Fruit fly (Drosophila melanogaster): ENCODE results near the gene Wnt5.

Gene Wnt5

DNA sequence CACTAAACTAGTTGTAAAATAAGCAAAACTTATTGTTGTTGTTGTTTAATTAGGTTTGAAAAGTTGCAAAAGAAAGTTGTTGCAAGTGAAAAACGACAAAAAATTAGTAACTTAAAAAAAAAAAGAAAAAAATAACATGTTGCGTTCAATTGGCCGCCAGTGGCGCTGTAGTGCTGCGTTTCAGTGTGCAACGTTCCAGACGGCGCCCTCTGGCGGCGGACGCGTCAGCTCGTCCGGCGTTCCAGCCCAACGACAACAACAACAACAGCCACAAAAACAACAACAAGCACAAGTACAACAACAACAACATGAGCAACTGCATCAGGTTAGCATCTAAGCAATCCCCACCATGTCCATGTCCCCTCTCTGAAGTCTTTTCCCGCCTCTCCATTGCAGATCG lies 12.2 kb upstream of the Wnt5 start:
- peak; percentile 14 for TF ChIP-seq Met (GFP tag; optimal IDR thresholded peaks at IDR 0.05)
- no peak for TF ChIP-seq CG10669 (GFP tag; optimal IDR thresholded peaks at IDR 0.05)
- TF ChIP-seq pdm3 (GFP tag; optimal IDR thresholded peaks at IDR 0.05): peak; percentile 30
- no peak for TF ChIP-seq CG34406 (GFP tag; optimal IDR thresholded peaks at IDR 0.05)
- no peak for TF ChIP-seq OdsH (GFP tag; optimal IDR thresholded peaks at IDR 0.05)
- no peak for TF ChIP-seq cyc (GFP tag; optimal IDR thresholded peaks at IDR 0.05)
- TF ChIP-seq Eip75B (GFP tag; optimal IDR thresholded peaks at IDR 0.05): peak; percentile 0
- peak; percentile 35; the same call in 1 of the 3 replicates for TF ChIP-seq CG8119 (GFP tag; IDR thresholded peaks at IDR 0.05)
- peak; percentile 19 for TF ChIP-seq achi (GFP tag; optimal IDR thresholded peaks at IDR 0.05)
- TF ChIP-seq Lpt (GFP tag; optimal IDR thresholded peaks at IDR 0.05): peak; percentile 47
- TF ChIP-seq Eip78C (GFP tag): peak; percentile 78
- TF ChIP-seq topi (GFP tag; optimal IDR thresholded peaks at IDR 0.05): no peak
- TF ChIP-seq eg (GFP tag; IDR thresholded peaks at IDR 0.05): peak; percentile 58
- no peak for TF ChIP-seq fd85E (GFP tag; optimal IDR thresholded peaks at IDR 0.05)
- no peak for TF ChIP-seq salr (GFP tag; optimal IDR thresholded peaks at IDR 0.05)
- peak; percentile 33 for TF ChIP-seq esn (GFP tag; optimal IDR thresholded peaks at IDR 0.05)
- no peak for TF ChIP-seq Smox (GFP tag; optimal IDR thresholded peaks at IDR 0.05)
- TF ChIP-seq CG6163 (GFP tag; IDR thresholded peaks at IDR 0.05): peak; percentile 58; the same call in 2 of the 3 replicates
- TF ChIP-seq Ets96B (tag; optimal IDR thresholded peaks at IDR 0.05): no peak
- no peak for TF ChIP-seq CG6854 (GFP tag; optimal IDR thresholded peaks at IDR 0.05)
- no peak for TF ChIP-seq fkh (GFP tag; optimal IDR thresholded peaks at IDR 0.05)
- TF ChIP-seq CG11902 (GFP tag; optimal IDR thresholded peaks at IDR 0.05): no peak
- TF ChIP-seq CG6792 (GFP tag; optimal IDR thresholded peaks at IDR 0.05): peak; percentile 17
- peak; percentile 39 for TF ChIP-seq CG32006 (GFP tag; optimal IDR thresholded peaks at IDR 0.05)
- TF ChIP-seq net (GFP tag; optimal IDR thresholded peaks at IDR 0.05): peak; percentile 7
- TF ChIP-seq fd59A (GFP tag; optimal IDR thresholded peaks at IDR 0.05): no peak
- no peak for TF ChIP-seq CG16779 (tag; optimal IDR thresholded peaks at IDR 0.05)
- TF ChIP-seq Hr39 (GFP tag; optimal IDR thresholded peaks at IDR 0.05): peak; percentile 7
- TF ChIP-seq ss (GFP tag; optimal IDR thresholded peaks at IDR 0.05): peak in 1 of 2 experiments; percentile 19
- peak; percentile 18 for TF ChIP-seq Hr4 (GFP tag; optimal IDR thresholded peaks at IDR 0.05)
- no peak for TF ChIP-seq CG3919 (GFP tag; optimal IDR thresholded peaks at IDR 0.05)
- peak; percentile 10 for TF ChIP-seq CG6808 (GFP tag; optimal IDR thresholded peaks at IDR 0.05)
- TF ChIP-seq Gug (GFP tag; IDR thresholded peaks at IDR 0.05): no peak
- TF ChIP-seq CG15336 (GFP tag; IDR thresholded peaks at IDR 0.05): peak; percentile 37; the same call in 1 of the 2 replicates
- peak; percentile 33 for TF ChIP-seq lz (GFP tag; optimal IDR thresholded peaks at IDR 0.05)
- no peak for TF ChIP-seq CG3032 (tag; optimal IDR thresholded peaks at IDR 0.05)
- peak; percentile 26 for TF ChIP-seq CG31627 (GFP tag; optimal IDR thresholded peaks at IDR 0.05)
- no peak for TF ChIP-seq acj6 (GFP tag; optimal IDR thresholded peaks at IDR 0.05)
- TF ChIP-seq CG10631 (GFP tag; optimal IDR thresholded peaks at IDR 0.05): no peak
- peak; percentile 52 for TF ChIP-seq dac (GFP tag; optimal IDR thresholded peaks at IDR 0.05)
- no peak for TF ChIP-seq CG11294 (GFP tag; IDR thresholded peaks at IDR 0.05)
- peak; percentile 12 for TF ChIP-seq CG1621 (tag; optimal IDR thresholded peaks at IDR 0.05)

DNA sequence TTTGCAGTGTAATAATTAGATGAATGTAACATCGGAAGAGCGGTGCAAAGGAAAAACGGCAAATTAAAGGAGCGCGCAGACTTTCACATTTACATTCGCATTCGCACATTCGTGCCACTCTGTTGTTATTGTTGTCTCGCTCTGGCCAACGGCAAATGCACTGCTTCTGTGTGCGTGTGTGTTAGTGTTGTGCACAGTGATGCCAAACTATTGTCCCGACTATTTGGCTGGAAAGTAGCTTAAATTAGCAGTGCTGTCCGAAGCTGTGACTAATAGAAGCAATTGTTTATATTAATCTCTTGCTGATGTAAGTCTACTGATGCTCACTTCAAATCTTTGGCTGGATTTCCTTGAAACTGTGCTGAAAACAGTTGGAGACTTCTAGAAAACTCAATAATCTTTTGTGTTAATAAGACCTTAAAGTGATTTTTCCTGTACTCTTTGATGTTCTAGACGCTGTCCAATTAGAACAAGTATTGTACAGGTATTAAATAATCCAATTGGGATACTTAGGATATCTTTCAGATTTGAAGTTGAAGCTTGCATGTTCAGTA lies 10.9 kb upstream of the Wnt5 start:
- TF ChIP-seq CG6808 (GFP tag; optimal IDR thresholded peaks at IDR 0.05): peak; percentile 48
- TF ChIP-seq Eip93F (GFP tag; optimal IDR thresholded peaks at IDR 0.05): no peak
- no peak for TF ChIP-seq fkh (GFP tag; optimal IDR thresholded peaks at IDR 0.05)
- TF ChIP-seq CG10631 (GFP tag; optimal IDR thresholded peaks at IDR 0.05): no peak
- TF ChIP-seq svp (GFP tag): peak; percentile 58
- peak; percentile 15 for TF ChIP-seq Sox102F (GFP tag; optimal IDR thresholded peaks at IDR 0.05)
- TF ChIP-seq Eip75B (GFP tag; optimal IDR thresholded peaks at IDR 0.05): peak; percentile 6
- TF ChIP-seq salr (GFP tag; optimal IDR thresholded peaks at IDR 0.05): peak in 1 of 2 experiments; percentile 20
- TF ChIP-seq topi (GFP tag; optimal IDR thresholded peaks at IDR 0.05): no peak
- no peak for TF ChIP-seq Ets96B (tag; optimal IDR thresholded peaks at IDR 0.05)
- TF ChIP-seq CG6854 (GFP tag; optimal IDR thresholded peaks at IDR 0.05): no peak
- peak; percentile 11 for TF ChIP-seq Hr39 (GFP tag; optimal IDR thresholded peaks at IDR 0.05)
- peak; percentile 15 for TF ChIP-seq acj6 (GFP tag; optimal IDR thresholded peaks at IDR 0.05)
- no peak for TF ChIP-seq Hr4 (GFP tag; optimal IDR thresholded peaks at IDR 0.05)
- TF ChIP-seq Ets21C (GFP tag; optimal IDR thresholded peaks at IDR 0.05): peak; percentile 2
- TF ChIP-seq Eip78C (GFP tag): peak; percentile 39
- TF ChIP-seq CG3919 (GFP tag; optimal IDR thresholded peaks at IDR 0.05): no peak
- no peak for TF ChIP-seq Blimp-1 (GFP tag; optimal IDR thresholded peaks at IDR 0.05)
- no peak for TF ChIP-seq CG11294 (GFP tag; IDR thresholded peaks at IDR 0.05)
- TF ChIP-seq spab (GFP tag; optimal IDR thresholded peaks at IDR 0.05): no peak
- TF ChIP-seq CG6163 (GFP tag; IDR thresholded peaks at IDR 0.05): 0 out of 3 replicates have a peak, but pooled peaks have one; percentile 27
- no peak for TF ChIP-seq lz (GFP tag; optimal IDR thresholded peaks at IDR 0.05)
- no peak for TF ChIP-seq Sox15 (GFP tag; optimal IDR thresholded peaks at IDR 0.05)
- TF ChIP-seq esn (GFP tag; optimal IDR thresholded peaks at IDR 0.05): no peak

Measured in whole organism, prepupa.